Fruit fly (Drosophila melanogaster): ENCODE data around the gene CG13255.

dm6 chr3L:20817927-20818326, 19.4 kb upstream of the CG13255 start, which contains the start of gene Mst77F:
- TF ChIP-seq pum (GFP tag; optimal IDR thresholded peaks at IDR 0.05) (no peak), CoRest (tag; optimal IDR thresholded peaks at IDR 0.05) (no peak), CG7357 (GFP tag; IDR thresholded peaks at IDR 0.05) (no peak), CG15696 (tag; optimal IDR thresholded peaks at IDR 0.05) (no peak), zfh2 (GFP tag; optimal IDR thresholded peaks at IDR 0.05) (no peak), CG7372 (GFP tag; IDR thresholded peaks at IDR 0.05) (no peak), bbx (GFP tag; IDR thresholded peaks at IDR 0.05; ENCODE audit: partially characterized antibody) (no peak), CG32532 (GFP tag; IDR thresholded peaks at IDR 0.05) (no peak), CG13624 (GFP tag; optimal IDR thresholded peaks at IDR 0.05) (no peak), CG2678 (tag; optimal IDR thresholded peaks at IDR 0.05) (no peak)

Data from whole organism, embryonic.